Worm (Caenorhabditis elegans): Measurements from ENCODE around the gene ugt-60.

DNA sequence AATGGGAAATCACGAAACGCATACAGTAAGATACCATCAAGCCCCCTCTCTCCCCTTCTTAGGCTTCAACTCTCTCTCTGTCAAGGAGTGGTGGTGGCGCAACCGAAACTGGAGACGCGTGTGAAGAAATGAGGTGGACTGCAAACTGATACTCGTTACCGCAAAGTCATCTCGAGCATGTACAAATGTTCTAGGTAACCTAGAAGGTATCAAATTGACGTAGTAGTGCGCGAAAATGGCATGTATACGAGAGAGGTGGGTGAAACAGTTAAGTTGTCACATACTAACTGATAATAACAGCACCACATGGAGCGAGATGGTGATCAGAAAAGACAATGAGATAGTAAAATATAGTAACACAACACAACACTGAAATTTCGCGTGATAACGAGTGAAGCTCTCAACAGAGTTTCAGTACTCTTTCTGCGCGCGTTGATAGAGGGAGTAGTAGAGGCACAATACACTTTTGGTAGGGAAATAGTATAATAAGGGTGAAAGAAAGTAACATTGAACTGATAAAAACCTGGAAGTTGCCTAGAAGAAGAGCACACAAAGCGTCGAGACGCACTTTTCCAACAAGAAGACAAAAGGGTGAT, 40.6 kb downstream of the ugt-60 start:
- no peak for TF ChIP-seq dmd-4 (tag; optimal IDR thresholded peaks at IDR 0.05)
- TF ChIP-seq snpc-4 (tag; optimal IDR thresholded peaks at IDR 0.05): no peak
- no peak for TF ChIP-seq skn-1 (tag; optimal IDR thresholded peaks at IDR 0.05)
- TF ChIP-seq lin-13 (GFP tag; optimal IDR thresholded peaks at IDR 0.05): no peak
- TF ChIP-seq mdl-1 (tag; optimal IDR thresholded peaks at IDR 0.05): no peak
- TF ChIP-seq lin-39 (tag; optimal IDR thresholded peaks at IDR 0.05): no peak
- TF ChIP-seq aly-2 (tag; optimal IDR thresholded peaks at IDR 0.05): no peak
- no peak for TF ChIP-seq F13H6.1 (tag; optimal IDR thresholded peaks at IDR 0.05)
- TF ChIP-seq alr-1 (tag; optimal IDR thresholded peaks at IDR 0.05): no peak
- no peak for TF ChIP-seq ztf-4 (tag; optimal IDR thresholded peaks at IDR 0.05)
- no peak for TF ChIP-seq blmp-1 (tag; optimal IDR thresholded peaks at IDR 0.05; ENCODE audit: insufficient read depth)
- TF ChIP-seq unc-39 (tag; optimal IDR thresholded peaks at IDR 0.05): no peak
